Fruit fly (Drosophila melanogaster) whole organism, embryonic: ENCODE results near the gene ihog.
A peak's percentile ranks its signal among the peaks of the same experiment; 100 is the strongest.

Source experiments
- BEAF-32 ChIP-seq: fragments of 200-800 bp; sonication (Bioruptor generic); optimal IDR thresholded peaks from 3 replicates; lab custom pipeline; 2017; ENCODE audit warnings: missing biosample characterization, missing genetic modification characterization, mild to moderate bottlenecking, moderate library complexity, missing genetic modification reagents
- Bdp1 ChIP-seq: fragments of 200-800 bp; sonication (Bioruptor generic); optimal IDR thresholded peaks from 3 replicates; lab custom pipeline; 2016; ENCODE audit warnings: missing biosample characterization, missing genetic modification characterization
- Blimp-1 ChIP-seq: fragments of 200-800 bp; sonication (Bioruptor generic); optimal IDR thresholded peaks from 3 replicates; lab custom pipeline; 2018; ENCODE audit warnings: missing biosample characterization, missing genetic modification characterization, mild to moderate bottlenecking, moderate library complexity, missing genetic modification reagents
- CG10267 ChIP-seq: fragments of 200-800 bp; sonication (Bioruptor generic); optimal IDR thresholded peaks from 2 replicates; lab custom pipeline; 2018; ENCODE audit warnings: missing biosample characterization, mild to moderate bottlenecking, missing genetic modification characterization, moderate library complexity
- CG10366 ChIP-seq: fragments of 200-800 bp; sonication (Bioruptor generic); IDR thresholded peaks from 2 replicates; pipeline ENCODE4 v1.3.6; 2022; ENCODE audit warnings: missing biosample characterization, missing genetic modification characterization
- CG10979 ChIP-seq: fragments of 200-800 bp; sonication (Bioruptor generic); optimal IDR thresholded peaks from 2 replicates; lab custom pipeline; 2018; ENCODE audit warnings: missing biosample characterization, mild to moderate bottlenecking, missing genetic modification characterization, moderate library complexity
- CG11504 ChIP-seq: fragments of 200-800 bp; sonication (Bioruptor generic); optimal IDR thresholded peaks from 3 replicates; lab custom pipeline; 2019; ENCODE audit warnings: missing biosample characterization, mild to moderate bottlenecking, missing genetic modification characterization, moderate library complexity
- CG12071 ChIP-seq: fragments of 200-800 bp; sonication (Bioruptor generic); optimal IDR thresholded peaks from 3 replicates; lab custom pipeline; 2018; ENCODE audit warnings: missing biosample characterization, mild to moderate bottlenecking, missing genetic modification characterization
- CG1529 ChIP-seq: fragments of 200-800 bp; sonication (Bioruptor generic); optimal IDR thresholded peaks from 3 replicates; lab custom pipeline; 2018; ENCODE audit warnings: missing biosample characterization, missing genetic modification characterization
- CG16863 ChIP-seq: fragments of 200-800 bp; sonication (Bioruptor generic); optimal IDR thresholded peaks from 3 replicates; lab custom pipeline; 2016; ENCODE audit warnings: missing biosample characterization, missing genetic modification characterization
- CG17359 ChIP-seq: fragments of 200-800 bp; sonication (Bioruptor generic); optimal IDR thresholded peaks from 3 replicates; lab custom pipeline; 2018; ENCODE audit warnings: missing biosample characterization, mild to moderate bottlenecking, missing genetic modification characterization, moderate library complexity
- CG1832 ChIP-seq: fragments of 200-800 bp; sonication (Bioruptor generic); optimal IDR thresholded peaks from 2 replicates; lab custom pipeline; 2017; ENCODE audit warnings: missing biosample characterization, mild to moderate bottlenecking, missing genetic modification characterization, inconsistent platforms
- CG34224 ChIP-seq: fragments of 200-800 bp; sonication (Bioruptor generic); IDR thresholded peaks from 3 replicates; pipeline ENCODE4 v1.3.6; 2022; ENCODE audit warnings: missing biosample characterization, missing genetic modification characterization; ENCODE audit not compliant: partially characterized antibody
- CG34376 ChIP-seq: fragments of 200-800 bp; sonication (Bioruptor generic); optimal IDR thresholded peaks from 2 replicates; lab custom pipeline; 2018; ENCODE audit warnings: missing biosample characterization, mild to moderate bottlenecking, missing genetic modification characterization
- CG3726 ChIP-seq: fragments of 200-800 bp; sonication (Bioruptor generic); IDR thresholded peaks from 3 replicates; pipeline ENCODE4, ENCODE4 v1.3.6; 2022; ENCODE audit warnings: missing biosample characterization, missing genetic modification characterization
- CG3995 ChIP-seq: fragments of 200-800 bp; sonication (Bioruptor generic); optimal IDR thresholded peaks from 3 replicates; lab custom pipeline; 2016; ENCODE audit warnings: missing biosample characterization, missing genetic modification characterization
- CG6254 ChIP-seq: fragments of 200-800 bp; sonication (Bioruptor generic); optimal IDR thresholded peaks from 3 replicates; lab custom pipeline; 2017; ENCODE audit warnings: mild to moderate bottlenecking, missing biosample characterization, missing genetic modification reagents, missing genetic modification characterization
- CG7357 ChIP-seq: fragments of 200-800 bp; sonication (Bioruptor generic); IDR thresholded peaks from 3 replicates; pipeline ENCODE4 v1.3.6; 2022; ENCODE audit warnings: missing biosample characterization, missing genetic modification characterization
- CG7987 ChIP-seq: fragments of 200-800 bp; sonication (Bioruptor generic); optimal IDR thresholded peaks from 2 replicates; lab custom pipeline; 2018; ENCODE audit warnings: missing biosample characterization, mild to moderate bottlenecking, missing genetic modification characterization, moderate library complexity
- CG8089 ChIP-seq: fragments of 200-800 bp; sonication (Bioruptor generic); optimal IDR thresholded peaks from 3 replicates; lab custom pipeline; 2016; ENCODE audit warnings: missing biosample characterization, missing genetic modification characterization
- CG8290 ChIP-seq, 3 experiments: fragments of 200-800 bp; sonication (Bioruptor generic); optimal IDR thresholded peaks; 2 replicates each; lab custom pipeline; 2016 to 2019; ENCODE audit warnings: missing biosample characterization in 3 of 3, missing genetic modification characterization in 3 of 3, mild to moderate bottlenecking in 2 of 3, moderate library complexity in 1 of 3
- CG9215 ChIP-seq: fragments of 200-800 bp; sonication (Bioruptor generic); IDR thresholded peaks from 2 replicates; pipeline ENCODE4 v1.3.6; 2022; ENCODE audit warnings: missing biosample characterization, missing genetic modification characterization
- CG9437 ChIP-seq: fragments of 200-800 bp; sonication (Bioruptor generic); optimal IDR thresholded peaks from 2 replicates; lab custom pipeline; 2018; ENCODE audit warnings: missing biosample characterization, mild to moderate bottlenecking, missing genetic modification characterization
- D19A ChIP-seq: fragments of 200-800 bp; optimal IDR thresholded peaks from 3 replicates; lab custom pipeline; 2019; ENCODE audit warnings: missing biosample characterization, mild to moderate bottlenecking, missing genetic modification characterization, moderate library complexity
- Dad ChIP-seq: fragments of 200-800 bp; sonication (Bioruptor generic); optimal IDR thresholded peaks from 3 replicates; lab custom pipeline; 2016; ENCODE audit warnings: missing biosample characterization, missing genetic modification characterization
- Eip74EF ChIP-seq, 2 experiments: fragments of 200-800 bp in 1 of 2; fragments of >200 bp in 1 of 2; sonication (Bioruptor generic) in 1 of 2; optimal IDR thresholded peaks; 2 replicates each; lab custom pipeline; 2017 to 2019; ENCODE audit warnings: missing biosample characterization in 2 of 2, missing genetic modification characterization in 2 of 2, mild to moderate bottlenecking in 1 of 2, moderate library complexity in 1 of 2
- H15 ChIP-seq: fragments of 200-800 bp; sonication (Bioruptor generic); IDR thresholded peaks from 3 replicates; pipeline ENCODE4 v1.3.6; 2022; ENCODE audit warnings: missing biosample characterization, missing genetic modification characterization
- Hr78 ChIP-seq, 2 experiments: fragments of 200-800 bp in 1 of 2; fragments of >200 bp in 1 of 2; sonication (Bioruptor generic) in 1 of 2; optimal IDR thresholded peaks; 2 replicates each; lab custom pipeline; 2017 to 2019; ENCODE audit warnings: missing biosample characterization in 2 of 2, missing genetic modification characterization in 2 of 2, mild to moderate bottlenecking in 1 of 2, moderate library complexity in 1 of 2
- Mad ChIP-seq: fragments of 200-800 bp; sonication (Bioruptor generic); optimal IDR thresholded peaks from 2 replicates; lab custom pipeline; 2016; ENCODE audit warnings: missing biosample characterization, missing genetic modification characterization
- Opbp ChIP-seq: fragments of 200-800 bp; sonication (Bioruptor generic); IDR thresholded peaks from 3 replicates; pipeline ENCODE4 v1.3.6; 2022; ENCODE audit warnings: missing biosample characterization, missing genetic modification characterization; ENCODE audit not compliant: partially characterized antibody
- Six4 ChIP-seq: fragments of 200-800 bp; sonication (Bioruptor generic); optimal IDR thresholded peaks from 2 replicates; lab custom pipeline; 2016; ENCODE audit warnings: missing biosample characterization, missing genetic modification characterization
- Sox102F ChIP-seq: fragments of 200-800 bp; sonication (Bioruptor generic); optimal IDR thresholded peaks from 2 replicates; lab custom pipeline; 2018; ENCODE audit warnings: missing biosample characterization, mild to moderate bottlenecking, missing genetic modification characterization, moderate library complexity
- Vsx1 ChIP-seq: fragments of 200-800 bp; sonication (Bioruptor generic); optimal IDR thresholded peaks from 2 replicates; lab custom pipeline; 2017; ENCODE audit warnings: missing biosample characterization, mild to moderate bottlenecking, missing genetic modification characterization, missing genetic modification reagents
- ash1 ChIP-seq: fragments of 200-800 bp; sonication (Bioruptor generic); optimal IDR thresholded peaks from 2 replicates; lab custom pipeline; 2018; ENCODE audit warnings: missing biosample characterization, mild to moderate bottlenecking, missing genetic modification characterization
- az2 ChIP-seq: fragments of 200-800 bp; sonication (Bioruptor generic); optimal IDR thresholded peaks from 3 replicates; lab custom pipeline; 2016; ENCODE audit warnings: missing biosample characterization, missing genetic modification characterization
- bbx ChIP-seq: fragments of 200-800 bp; sonication (Bioruptor generic); IDR thresholded peaks from 2 replicates; pipeline ENCODE4 v1.3.6; 2022; ENCODE audit warnings: missing biosample characterization, missing genetic modification characterization; ENCODE audit not compliant: partially characterized antibody
- cad ChIP-seq: fragments of >200 bp; optimal IDR thresholded peaks from 2 replicates; lab custom pipeline; 2017; ENCODE audit warnings: missing biosample characterization, missing genetic modification characterization
- crc ChIP-seq: fragments of 200-800 bp; sonication (Bioruptor generic); optimal IDR thresholded peaks from 2 replicates; lab custom pipeline; 2016; ENCODE audit warnings: missing biosample characterization, missing genetic modification characterization
- da ChIP-seq: fragments of 200-800 bp; sonication (Bioruptor generic); optimal IDR thresholded peaks from 2 replicates; lab custom pipeline; 2016; ENCODE audit warnings: missing biosample characterization, missing genetic modification characterization
- en ChIP-seq: fragments of 200-800 bp; sonication (Bioruptor generic); optimal IDR thresholded peaks from 2 replicates; lab custom pipeline; 2016; ENCODE audit warnings: missing biosample characterization, missing genetic modification characterization
- ftz-f1 ChIP-seq: fragments of 200-800 bp; sonication (Bioruptor generic); optimal IDR thresholded peaks from 2 replicates; lab custom pipeline; 2016; ENCODE audit warnings: missing biosample characterization, missing genetic modification characterization
- fu2 ChIP-seq: fragments of 200-800 bp; sonication (Bioruptor generic); optimal IDR thresholded peaks from 2 replicates; lab custom pipeline; 2016; ENCODE audit warnings: missing biosample characterization, missing genetic modification characterization
- gcm2 ChIP-seq: fragments of 200-800 bp; sonication (Bioruptor generic); optimal IDR thresholded peaks from 2 replicates; lab custom pipeline; 2016; ENCODE audit warnings: missing biosample characterization, missing genetic modification characterization
- gro ChIP-seq: fragments of 200-800 bp; sonication (Bioruptor generic); optimal IDR thresholded peaks from 2 replicates; lab custom pipeline; 2016; ENCODE audit warnings: missing biosample characterization, missing genetic modification characterization
- ken ChIP-seq: fragments of 200-800 bp; sonication (Bioruptor generic); IDR thresholded peaks from 3 replicates; pipeline ENCODE4 v1.3.6; 2022; ENCODE audit warnings: missing biosample characterization, missing genetic modification characterization
- psq ChIP-seq: fragments of 200-800 bp; sonication (Bioruptor generic); optimal IDR thresholded peaks from 2 replicates; lab custom pipeline; 2017; ENCODE audit warnings: missing biosample characterization, missing genetic modification characterization
- scrt ChIP-seq: fragments of 200-800 bp; sonication (Bioruptor generic); optimal IDR thresholded peaks from 2 replicates; lab custom pipeline; 2018; ENCODE audit warnings: missing biosample characterization, mild to moderate bottlenecking, missing genetic modification characterization, moderate library complexity
- sens-2 ChIP-seq: fragments of 200-800 bp; sonication (Bioruptor generic); IDR thresholded peaks from 2 replicates; pipeline ENCODE4 v1.3.6; 2022; ENCODE audit warnings: missing biosample characterization, missing genetic modification characterization
- sob ChIP-seq: fragments of 200-800 bp; sonication (Bioruptor generic); IDR thresholded peaks from 2 replicates; pipeline ENCODE4 v1.3.6; 2022; ENCODE audit warnings: missing biosample characterization, missing genetic modification characterization

Gene ihog

dm6 chr2L:6918517-6919202, 29.9 kb downstream of the ihog start, which contains the start of gene nop5 (continued):
- TF ChIP-seq CG16863 (GFP tag; lab: Kevin White, UChicago): no peak
- no peak for TF ChIP-seq BEAF-32
- TF ChIP-seq Bdp1 (GFP tag; lab: Kevin White, UChicago): no peak
- peak in 1 of 2 experiments; percentile 67 for TF ChIP-seq Eip74EF (GFP tag; optimal IDR thresholded peaks at IDR 0.05; lab: Kevin White, UChicago)
- no peak for TF ChIP-seq CG7987
- no peak for TF ChIP-seq CG8089
- no peak for TF ChIP-seq ken (GFP tag; lab: Robert Waterston, UW)
- TF ChIP-seq CG7357: no peak
- no peak for TF ChIP-seq Sox102F
- no peak for TF ChIP-seq ash1 (GFP tag; lab: Kevin White, UChicago)
- no peak for TF ChIP-seq CG11504 (tag; lab: Kevin White, UChicago)
- no peak for TF ChIP-seq cad
- peak; percentile 21; the same call in 1 of the 2 replicates for TF ChIP-seq sob (GFP tag; lab: Robert Waterston, UW)
- peak; percentile 64 for TF ChIP-seq bbx
- TF ChIP-seq CG3995: no peak
- no peak for TF ChIP-seq da (GFP tag; lab: Kevin White, UChicago)
- TF ChIP-seq D19A (tag; lab: Kevin White, UChicago): no peak
- TF ChIP-seq Vsx1 (GFP tag; lab: Kevin White, UChicago): no peak
- TF ChIP-seq Dad (GFP tag; lab: Kevin White, UChicago): no peak
- TF ChIP-seq Six4 (GFP tag; lab: Kevin White, UChicago): peak; percentile 38
- peak; percentile 55 for TF ChIP-seq CG6254 (GFP tag; lab: Kevin White, UChicago)
- peak; percentile 69 for TF ChIP-seq CG10267 (tag; lab: Kevin White, UChicago)
- peak; percentile 44 for TF ChIP-seq ftz-f1 (GFP tag; lab: Kevin White, UChicago)
- TF ChIP-seq gro (GFP tag; lab: Kevin White, UChicago): peak; percentile 3
- TF ChIP-seq psq: peak; percentile 20
- 0 out of 3 replicates have a peak, but pooled peaks have one; percentile 44 for TF ChIP-seq H15 (GFP tag; lab: Robert Waterston, UW)
- no peak for TF ChIP-seq crc (GFP tag; lab: Kevin White, UChicago)
- TF ChIP-seq CG34224 (GFP tag; lab: Robert Waterston, UW): no peak
- TF ChIP-seq CG9215 (GFP tag; lab: Robert Waterston, UW): peak; percentile 37; the same call in 1 of the 2 replicates
- no peak for TF ChIP-seq en (GFP tag; lab: Kevin White, UChicago)
- TF ChIP-seq Blimp-1 (GFP tag; lab: Kevin White, UChicago): no peak
- no peak for TF ChIP-seq CG3726 (GFP tag; lab: Robert Waterston, UW)
- TF ChIP-seq CG8290 (GFP tag; optimal IDR thresholded peaks at IDR 0.05; lab: Kevin White, UChicago): peak; percentile 19
- no peak for TF ChIP-seq CG8290 (tag; optimal IDR thresholded peaks at IDR 0.05; lab: Kevin White, UChicago)
- TF ChIP-seq CG9437 (GFP tag; lab: Kevin White, UChicago): peak; percentile 81
- TF ChIP-seq CG1529 (GFP tag; lab: Kevin White, UChicago): peak; percentile 38
- no peak for TF ChIP-seq sens-2
- no peak for TF ChIP-seq CG1832 (GFP tag; lab: Kevin White, UChicago)
- TF ChIP-seq scrt (GFP tag; lab: Kevin White, UChicago): no peak
- no peak for TF ChIP-seq CG10366
- TF ChIP-seq az2 (GFP tag; lab: Kevin White, UChicago): peak; percentile 44
- no peak for TF ChIP-seq Hr78 (GFP tag; optimal IDR thresholded peaks at IDR 0.05; lab: Kevin White, UChicago)
- TF ChIP-seq CG12071 (GFP tag; lab: Kevin White, UChicago): no peak
- TF ChIP-seq fu2 (GFP tag; lab: Kevin White, UChicago): no peak
- TF ChIP-seq CG10979 (tag; lab: Kevin White, UChicago): peak; percentile 65
- TF ChIP-seq CG34376: peak; percentile 33
- TF ChIP-seq Opbp (GFP tag; lab: Robert Waterston, UW): no peak
- TF ChIP-seq gcm2: no peak
- TF ChIP-seq CG17359 (tag; lab: Kevin White, UChicago): peak; percentile 46
- TF ChIP-seq Mad (GFP tag; lab: Kevin White, UChicago): peak; percentile 10
